Worm (Caenorhabditis elegans) whole organism, young adult: ENCODE measurements around the gene K03B4.4.

ENCODE experiments used
- C06A6.2 ChIP-seq: fragments of 200-800 bp; sonication (Bioruptor generic); conservative IDR thresholded peaks from 2 replicates; pipeline ENCODE4 v1.3.6; 2022; ENCODE audit warnings: missing genetic modification characterization, missing compliant biosample characterization
- F23B12.7 ChIP-seq: sonication (generic microtip); optimal IDR thresholded peaks from 2 replicates; lab custom pipeline; 2017; ENCODE audit warnings: missing genetic modification characterization, mild to moderate bottlenecking, missing compliant biosample characterization, antibody characterized with exemption, moderate library complexity; ENCODE audit not compliant: insufficient read depth
- F37B4.10 ChIP-seq: fragments of 200-800 bp; sonication (Bioruptor generic); IDR thresholded peaks from 2 replicates; pipeline ENCODE4 v1.3.6; 2022; ENCODE audit warnings: missing genetic modification characterization, missing compliant biosample characterization
- Y53G8AR.9 ChIP-seq: fragments of 200-800 bp; sonication (Bioruptor generic); conservative IDR thresholded peaks from 2 replicates; pipeline ENCODE4 v1.3.6; 2022; ENCODE audit warnings: missing genetic modification reagents, missing genetic modification characterization, missing compliant biosample characterization
- Y56A3A.18 ChIP-seq: fragments of 200-800 bp; sonication (Bioruptor generic); IDR thresholded peaks from 2 replicates; pipeline ENCODE4 v1.3.6; 2022; ENCODE audit warnings: missing genetic modification reagents, missing genetic modification characterization, missing compliant biosample characterization
- Y67H2A.10 ChIP-seq: fragments of 200-800 bp; sonication (Bioruptor generic); conservative IDR thresholded peaks from 2 replicates; pipeline ENCODE4 v1.3.6; 2022; ENCODE audit warnings: missing genetic modification reagents, missing genetic modification characterization, missing compliant biosample characterization
- Y79H2A.3 ChIP-seq: fragments of 200-800 bp; sonication (Bioruptor generic); conservative IDR thresholded peaks from 2 replicates; pipeline ENCODE4 v1.3.6; 2022; ENCODE audit warnings: missing genetic modification reagents, missing genetic modification characterization, missing compliant biosample characterization
- ama-1 ChIP-seq, 3 experiments: fragments of 150-350 bp in 1 of 3; sonication (generic microtip) in 2 of 3; optimal IDR thresholded peaks; 2 replicates each; lab custom pipeline; 2014 to 2018; ENCODE audit warnings: missing biosample characterization in 2 of 3, missing genetic modification characterization in 2 of 3, missing genetic modification reagents in 2 of 3
- athp-1 ChIP-seq: sonication (generic microtip); optimal IDR thresholded peaks from 2 replicates; lab custom pipeline; 2017; ENCODE audit warnings: mild to moderate bottlenecking, missing genetic modification characterization, missing compliant biosample characterization
- attf-5 ChIP-seq: fragments of 200-800 bp; sonication (Bioruptor generic); optimal IDR thresholded peaks from 2 replicates; lab custom pipeline; 2018; ENCODE audit warnings: mild to moderate bottlenecking, missing genetic modification characterization, missing compliant biosample characterization
- cebp-2 ChIP-seq: fragments of 200-800 bp; sonication (Bioruptor generic); IDR thresholded peaks from 2 replicates; pipeline ENCODE4 v1.3.6; 2022; ENCODE audit warnings: missing genetic modification characterization, missing compliant biosample characterization
- ceh-100 ChIP-seq: fragments of 200-800 bp; sonication (Bioruptor generic); IDR thresholded peaks from 2 replicates; pipeline ENCODE4 v1.3.6; 2022; ENCODE audit warnings: missing genetic modification reagents, missing genetic modification characterization, missing compliant biosample characterization
- ceh-79 ChIP-seq: sonication (generic microtip); optimal IDR thresholded peaks from 2 replicates; lab custom pipeline; 2017; ENCODE audit warnings: mild to moderate bottlenecking, missing genetic modification characterization, missing compliant biosample characterization
- egl-18 ChIP-seq: fragments of 200-800 bp; sonication (Bioruptor generic); IDR thresholded peaks from 2 replicates; pipeline ENCODE4 v1.3.6; 2022; ENCODE audit warnings: missing genetic modification reagents, missing genetic modification characterization, missing compliant biosample characterization
- egrh-3 ChIP-seq: fragments of 200-800 bp; sonication (Bioruptor generic); IDR thresholded peaks from 2 replicates; pipeline ENCODE4 v1.3.6; 2022; ENCODE audit warnings: missing genetic modification reagents, missing genetic modification characterization, missing compliant biosample characterization
- hlh-12 ChIP-seq: sonication (generic microtip); optimal IDR thresholded peaks from 2 replicates; lab custom pipeline; 2016; ENCODE audit warnings: missing genetic modification characterization, missing compliant biosample characterization
- hrde-1 ChIP-seq: sonication (generic microtip); optimal IDR thresholded peaks from 2 replicates; lab custom pipeline; 2016; ENCODE audit warnings: missing genetic modification characterization, mild to moderate bottlenecking, missing compliant biosample characterization, moderate library complexity, missing genotype, missing genetic modification reagents, borderline replicate concordance
- let-526 ChIP-seq: fragments of 200-800 bp; sonication (Bioruptor generic); IDR thresholded peaks from 2 replicates; pipeline ENCODE4 v1.3.6; 2022; ENCODE audit warnings: missing genetic modification reagents, missing genetic modification characterization, missing compliant biosample characterization
- lin-35 ChIP-seq, 3 experiments: fragments of 150-350 bp in 2 of 3; sonication (generic microtip) in 1 of 3; optimal IDR thresholded peaks; 2 replicates each; lab custom pipeline; 2014 to 2018; ENCODE audit warnings: missing biosample characterization in 3 of 3, missing genetic modification characterization in 3 of 3, missing genetic modification reagents in 3 of 3
- lin-54 ChIP-seq: fragments of 200-800 bp; sonication (Bioruptor generic); optimal IDR thresholded peaks from 2 replicates; lab custom pipeline; 2018; ENCODE audit warnings: mild to moderate bottlenecking, missing genetic modification characterization, missing compliant biosample characterization
- lsl-1 ChIP-seq: fragments of 200-800 bp; sonication (Bioruptor generic); optimal IDR thresholded peaks from 2 replicates; lab custom pipeline; 2018; ENCODE audit warnings: mild to moderate bottlenecking, missing genetic modification characterization, moderate library complexity, missing compliant biosample characterization
- madf-3 ChIP-seq: fragments of 200-800 bp; sonication (Bioruptor generic); IDR thresholded peaks from 2 replicates; pipeline ENCODE4 v1.3.6; 2022; ENCODE audit warnings: missing genetic modification reagents, missing genetic modification characterization, missing compliant biosample characterization
- madf-6 ChIP-seq: fragments of 200-800 bp; sonication (Bioruptor generic); IDR thresholded peaks from 2 replicates; pipeline ENCODE4 v1.3.6; 2022; ENCODE audit warnings: missing genetic modification reagents, missing genetic modification characterization, missing compliant biosample characterization
- madf-8 ChIP-seq: fragments of 200-800 bp; sonication (Bioruptor generic); conservative IDR thresholded peaks from 2 replicates; pipeline ENCODE4 v1.3.6; 2022; ENCODE audit warnings: missing genetic modification reagents, missing genetic modification characterization, missing compliant biosample characterization
- mcd-1 ChIP-seq: fragments of 200-800 bp; sonication (Bioruptor generic); IDR thresholded peaks from 2 replicates; pipeline ENCODE4 v1.3.6; 2022; ENCODE audit warnings: missing genetic modification reagents, missing genetic modification characterization, missing compliant biosample characterization
- mel-28 ChIP-seq: sonication (generic microtip); optimal IDR thresholded peaks from 2 replicates; lab custom pipeline; 2016; ENCODE audit warnings: borderline replicate concordance, mild to moderate bottlenecking, missing genetic modification characterization, missing compliant biosample characterization
- nfya-2 ChIP-seq: fragments of 200-800 bp; sonication (Bioruptor generic); IDR thresholded peaks from 2 replicates; pipeline ENCODE4 v1.3.6; 2022; ENCODE audit warnings: missing genetic modification reagents, missing genetic modification characterization, missing compliant biosample characterization
- nfyb-1 ChIP-seq: fragments of 200-800 bp; sonication (Bioruptor generic); IDR thresholded peaks from 2 replicates; pipeline ENCODE4 v1.3.6; 2022; ENCODE audit warnings: missing genetic modification reagents, missing genetic modification characterization, missing compliant biosample characterization
- pbrm-1 ChIP-seq: fragments of 200-800 bp; sonication (Bioruptor generic); IDR thresholded peaks from 2 replicates; pipeline ENCODE4 v1.3.6; 2022; ENCODE audit warnings: missing genetic modification reagents, missing genetic modification characterization, missing compliant biosample characterization
- rpc-1 ChIP-seq, 2 experiments: fragments of 150-350 bp in 1 of 2; sonication (generic microtip) in 1 of 2; optimal IDR thresholded peaks; 2 replicates each; lab custom pipeline; 2014 to 2018; ENCODE audit warnings: missing biosample characterization in 1 of 2, missing genetic modification characterization in 1 of 2, missing genetic modification reagents in 1 of 2, missing genotype in 1 of 2
- sdz-38 ChIP-seq: sonication (generic microtip); optimal IDR thresholded peaks from 2 replicates; lab custom pipeline; 2016; ENCODE audit warnings: missing genotype, missing genetic modification characterization, missing compliant biosample characterization
- somi-1 ChIP-seq: fragments of 200-800 bp; sonication (Bioruptor generic); optimal IDR thresholded peaks from 2 replicates; lab custom pipeline; 2018; ENCODE audit warnings: mild to moderate bottlenecking, missing genetic modification characterization, missing compliant biosample characterization
- tbp1 ChIP-seq: fragments of 200-800 bp; sonication (Bioruptor generic); optimal IDR thresholded peaks from 2 replicates; lab custom pipeline; 2018; ENCODE audit warnings: mild to moderate bottlenecking, missing genetic modification characterization, missing compliant biosample characterization
- unc-130 ChIP-seq: sonication (generic microtip); optimal IDR thresholded peaks from 2 replicates; lab custom pipeline; 2016; ENCODE audit warnings: missing genetic modification reagents, missing genetic modification characterization, missing compliant biosample characterization
- zfh-2 ChIP-seq: fragments of 200-800 bp; sonication (Bioruptor generic); conservative IDR thresholded peaks from 2 replicates; pipeline ENCODE4 v1.3.6; 2022; ENCODE audit warnings: missing genetic modification reagents, missing genetic modification characterization, missing compliant biosample characterization
- zim-3 ChIP-seq: sonication (generic microtip); optimal IDR thresholded peaks from 2 replicates; lab custom pipeline; 2017; ENCODE audit warnings: mild to moderate bottlenecking, missing genetic modification characterization, moderate library complexity, missing compliant biosample characterization
- ztf-22 ChIP-seq: fragments of 200-800 bp; sonication (Bioruptor generic); optimal IDR thresholded peaks from 2 replicates; lab custom pipeline; 2018; ENCODE audit warnings: mild to moderate bottlenecking, missing genetic modification characterization, moderate library complexity, missing compliant biosample characterization
- ztf-25 ChIP-seq: fragments of 200-800 bp; sonication (Bioruptor generic); IDR thresholded peaks from 2 replicates; pipeline ENCODE4 v1.3.6; 2022; ENCODE audit warnings: missing genetic modification reagents, missing genetic modification characterization, missing compliant biosample characterization
- ztf-3 ChIP-seq: fragments of 200-800 bp; sonication (Bioruptor generic); optimal IDR thresholded peaks from 2 replicates; lab custom pipeline; 2018; ENCODE audit warnings: mild to moderate bottlenecking, missing genetic modification characterization, missing compliant biosample characterization

Gene K03B4.4

DNA sequence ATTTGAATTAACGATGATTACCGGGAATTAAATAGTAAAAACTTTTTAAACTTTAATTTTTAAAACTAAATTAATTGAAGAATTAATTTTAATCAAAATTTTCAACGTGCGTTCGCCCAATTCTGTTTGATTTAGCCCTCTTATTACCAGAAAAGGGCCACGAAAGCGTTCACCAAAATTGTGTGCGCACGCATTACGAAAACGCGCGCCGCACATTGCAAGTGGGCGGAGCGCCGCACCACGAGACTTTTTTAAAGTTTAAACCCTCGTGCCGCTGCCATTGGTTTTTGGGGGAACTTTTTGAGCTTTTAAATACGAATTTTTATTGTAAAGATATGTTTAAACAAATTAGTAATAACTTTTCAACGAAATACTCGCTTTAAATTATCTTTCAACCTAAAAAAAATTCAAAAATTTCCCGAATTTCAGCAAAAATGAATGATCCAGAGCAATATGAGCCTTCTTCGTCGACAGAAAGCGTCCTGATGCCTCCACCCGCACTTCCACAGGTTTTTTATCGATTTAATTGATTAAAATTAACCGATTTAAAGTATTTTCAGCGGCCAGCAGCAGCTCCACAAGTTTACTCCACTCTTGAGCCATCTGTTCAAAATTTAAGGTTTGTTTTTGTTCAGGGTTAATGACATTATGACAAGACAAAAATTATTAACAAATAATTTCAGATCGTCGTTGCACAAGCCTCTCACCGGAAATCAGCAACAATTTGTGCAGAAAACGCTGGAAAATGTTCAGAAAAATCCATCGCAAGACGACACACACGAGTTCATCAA, 5.1 kb downstream of the K03B4.4 start, which contains the start of gene taf-10 (continued):
- TF ChIP-seq C06A6.2 (GFP tag; lab: Robert Waterston, UW) (peak; percentile 52; the same call in 1 of the 2 replicates), F23B12.7 (tag; lab: Kevin White, UChicago) (peak; percentile 7), somi-1 (no peak), madf-6 (GFP tag; lab: Robert Waterston, UW) (peak; percentile 17; the same call in 1 of the 2 replicates), F37B4.10 (no peak), rpc-1 (optimal IDR thresholded peaks at IDR 0.05; lab: Kevin White, UChicago) (peak; percentile 8), rpc-1 (tag; optimal IDR thresholded peaks at IDR 0.05; lab: Kevin White, UChicago) (no peak), tbp1 (GFP tag; lab: Kevin White, UChicago) (peak; percentile 9), nfyb-1 (GFP tag; lab: Robert Waterston, UW) (0 out of 2 replicates have a peak, but pooled peaks have one; percentile 51), ceh-100 (GFP tag; lab: Robert Waterston, UW) (peak; percentile 15; the same call in 1 of the 2 replicates), madf-8 (GFP tag; lab: Robert Waterston, UW) (peak; percentile 18; the same call in 1 of the 2 replicates), attf-5 (GFP tag; lab: Kevin White, UChicago) (peak; percentile 49)
- TF ChIP-seq, all 124 proteins: peak for 16

ce11 chrV:4687944-4688505, 6.3 kb downstream of the K03B4.4 start, which contains the start of gene K03B4.2:
Gene K03B4.2, plus strand, starts transcription at chrV:4687994.
- 0 out of 2 replicates have a peak, but pooled peaks have one; percentile 26 for TF ChIP-seq egrh-3
- peak; percentile 11 for TF ChIP-seq zim-3 (tag; lab: Kevin White, UChicago)
- no peak for TF ChIP-seq ceh-100 (GFP tag; lab: Robert Waterston, UW)
- 0 out of 2 replicates have a peak, but pooled peaks have one; percentile 7 for TF ChIP-seq Y56A3A.18 (GFP tag; lab: Robert Waterston, UW)
- 0 out of 2 replicates have a peak, but pooled peaks have one; percentile 19 for TF ChIP-seq egl-18 (GFP tag; lab: Robert Waterston, UW)
- peak; percentile 69; the same call in 1 of the 2 replicates for TF ChIP-seq Y53G8AR.9
- peak; percentile 38; the same call in 1 of the 2 replicates for TF ChIP-seq madf-3 (GFP tag; lab: Robert Waterston, UW)
- 0 out of 2 replicates have a peak, but pooled peaks have one; percentile 45 for TF ChIP-seq cebp-2 (GFP tag; lab: Robert Waterston, UW)
- TF ChIP-seq mcd-1 (GFP tag; lab: Robert Waterston, UW), result peak; percentile 43; the same call in 1 of the 2 replicates
- peak; percentile 59 for TF ChIP-seq ama-1 (optimal IDR thresholded peaks at IDR 0.05; lab: Kevin White, UChicago)
- TF ChIP-seq ama-1 (GFP tag; optimal IDR thresholded peaks at IDR 0.05; lab: Kevin White, UChicago), result no peak
- peak; percentile 34 for TF ChIP-seq madf-6 (GFP tag; lab: Robert Waterston, UW)
- TF ChIP-seq nfyb-1 (GFP tag; lab: Robert Waterston, UW), result 0 out of 2 replicates have a peak, but pooled peaks have one; percentile 32
- TF ChIP-seq lin-35 (GFP tag; optimal IDR thresholded peaks at IDR 0.05; lab: Kevin White, UChicago), result peak in 1 of 3 experiments; percentile 15
- no peak for TF ChIP-seq nfya-2 (GFP tag; lab: Robert Waterston, UW)
- 0 out of 2 replicates have a peak, but pooled peaks have one; percentile 12 for TF ChIP-seq madf-8 (GFP tag; lab: Robert Waterston, UW)
- peak; percentile 64 for TF ChIP-seq zfh-2 (GFP tag; lab: Robert Waterston, UW)
- TF ChIP-seq Y67H2A.10 (GFP tag; lab: Robert Waterston, UW), result no peak
- 0 out of 2 replicates have a peak, but pooled peaks have one; percentile 14 for TF ChIP-seq pbrm-1
- no peak for TF ChIP-seq ztf-3 (GFP tag; lab: Kevin White, UChicago)
- peak; percentile 67; the same call in 1 of the 2 replicates for TF ChIP-seq Y79H2A.3

DNA sequence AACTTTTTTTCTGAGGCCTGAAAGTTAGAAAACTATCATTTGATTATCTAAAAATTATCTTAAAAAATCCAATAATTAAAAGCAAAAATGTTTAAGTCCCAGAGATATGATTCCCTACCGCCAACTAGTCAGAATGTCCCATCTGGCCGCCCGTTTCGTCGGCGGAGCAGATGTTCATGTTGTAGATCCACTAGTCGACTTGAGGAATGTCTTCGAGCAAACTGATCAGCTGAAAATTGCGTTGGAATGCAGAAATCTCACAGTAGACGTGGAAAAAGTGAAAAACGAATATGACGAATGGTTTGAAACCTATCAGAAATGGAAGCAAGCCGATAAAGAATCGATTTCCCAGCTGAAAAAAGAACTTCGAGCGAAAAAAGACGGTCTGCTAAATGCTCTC, 7.5 kb downstream of the K03B4.4 start, which contains the start of gene K03B4.1:
Gene K03B4.1, plus strand, starts transcription at position 97 of the 400 bp plus-strand sequence.
- TF ChIP-seq unc-130 (no peak), let-526 (GFP tag; lab: Robert Waterston, UW) (no peak), lin-54 (GFP tag; lab: Kevin White, UChicago) (no peak), hlh-12 (tag; lab: Kevin White, UChicago) (no peak), sdz-38 (tag; lab: Kevin White, UChicago) (no peak), mel-28 (tag; lab: Kevin White, UChicago) (no peak), athp-1 (peak; percentile 49), lin-35 (GFP tag; optimal IDR thresholded peaks at IDR 0.05; lab: Kevin White, UChicago) (no peak), pbrm-1 (no peak), ztf-25 (no peak), rpc-1 (optimal IDR thresholded peaks at IDR 0.05; lab: Kevin White, UChicago) (no peak), rpc-1 (tag; optimal IDR thresholded peaks at IDR 0.05; lab: Kevin White, UChicago) (no peak), ceh-79 (peak; percentile 46), nfyb-1 (GFP tag; lab: Robert Waterston, UW) (peak; percentile 56; the same call in 1 of the 2 replicates), lsl-1 (GFP tag; lab: Kevin White, UChicago) (no peak), C06A6.2 (GFP tag; lab: Robert Waterston, UW) (no peak), nfya-2 (GFP tag; lab: Robert Waterston, UW) (no peak), ztf-22 (GFP tag; lab: Kevin White, UChicago) (no peak), hrde-1 (tag; lab: Kevin White, UChicago) (peak; percentile 32)
